Worm (Caenorhabditis elegans): ENCODE data around the gene Y22D7AL.7.

Y22D7AL.7 gene

ce11 chrIII:1619442-1619841 lies 42.9 kb downstream of the Y22D7AL.7 start, which contains the start of gene hsp-60:
Gene hsp-60, plus strand, starts transcription at chrIII:1619742.
- TF ChIP-seq fos-1 (tag; optimal IDR thresholded peaks at IDR 0.05) (no peak), nhr-23 (tag; optimal IDR thresholded peaks at IDR 0.05) (no peak), ceh-82 (tag; optimal IDR thresholded peaks at IDR 0.05) (no peak), nhr-77 (tag; optimal IDR thresholded peaks at IDR 0.05) (no peak), unc-39 (tag; optimal IDR thresholded peaks at IDR 0.05) (no peak), ama-1 (optimal IDR thresholded peaks at IDR 0.05) (no peak)

- TF ChIP-seq gmeb-1 (tag; optimal IDR thresholded peaks at IDR 0.05) = no peak
- no peak for TF ChIP-seq ama-1 (optimal IDR thresholded peaks at IDR 0.05)
- no peak for TF ChIP-seq aly-2 (tag; optimal IDR thresholded peaks at IDR 0.05)
- no peak for TF ChIP-seq nhr-6 (tag; optimal IDR thresholded peaks at IDR 0.05)
- no peak for TF ChIP-seq dmd-4 (tag; optimal IDR thresholded peaks at IDR 0.05)
These were observed 43.3 kb downstream of the Y22D7AL.7 start for ce11 chrIII:1619890-1620289.

ce11 chrIII:1621330-1621729 lies 44.8 kb downstream of the Y22D7AL.7 start:
- no peak for TF ChIP-seq gmeb-1 (tag; optimal IDR thresholded peaks at IDR 0.05)
- no peak for TF ChIP-seq alr-1 (tag; optimal IDR thresholded peaks at IDR 0.05)
- TF ChIP-seq lin-11 (tag; optimal IDR thresholded peaks at IDR 0.05) = no peak
- TF ChIP-seq sma-3 (GFP tag; optimal IDR thresholded peaks at IDR 0.05) = no peak
- TF ChIP-seq ztf-4 (tag; optimal IDR thresholded peaks at IDR 0.05) = no peak

- TF ChIP-seq fos-1 (tag; optimal IDR thresholded peaks at IDR 0.05) (peak; percentile 45), crh-2 (tag; optimal IDR thresholded peaks at IDR 0.05) (peak; percentile 2), zag-1 (tag; optimal IDR thresholded peaks at IDR 0.05) (no peak), sma-9 (GFP tag; optimal IDR thresholded peaks at IDR 0.05) (peak; percentile 62), sma-9 (tag; optimal IDR thresholded peaks at IDR 0.05) (no peak), lin-13 (GFP tag; optimal IDR thresholded peaks at IDR 0.05) (peak; percentile 14)
These were observed 45.8 kb downstream of the Y22D7AL.7 start for ce11 chrIII:1622329-1622728.

ce11 chrIII:1625660-1626275 lies 49.2 kb downstream of the Y22D7AL.7 start:
- TF ChIP-seq ztf-4 (tag; optimal IDR thresholded peaks at IDR 0.05) (peak; percentile 38), lsy-2 (tag; optimal IDR thresholded peaks at IDR 0.05) (no peak)

ce11 chrIII:1626524-1626923 lies 50.0 kb downstream of the Y22D7AL.7 start, which contains the start of gene Y22D7AL.4:
Gene Y22D7AL.4, plus strand, starts transcription at chrIII:1626632.
- TF ChIP-seq elt-3 (tag; optimal IDR thresholded peaks at IDR 0.05) (no peak), elt-1 (tag; optimal IDR thresholded peaks at IDR 0.05) (no peak), ceh-82 (tag; optimal IDR thresholded peaks at IDR 0.05) (no peak), nhr-12 (tag; optimal IDR thresholded peaks at IDR 0.05) (no peak), fos-1 (tag; optimal IDR thresholded peaks at IDR 0.05) (no peak), blmp-1 (tag; optimal IDR thresholded peaks at IDR 0.05; ENCODE audit: insufficient read depth) (no peak), ztf-4 (tag; optimal IDR thresholded peaks at IDR 0.05) (no peak), unc-62 (GFP tag; optimal IDR thresholded peaks at IDR 0.05) (no peak), ztf-11 (tag; optimal IDR thresholded peaks at IDR 0.05) (no peak), mbf-1 (tag; optimal IDR thresholded peaks at IDR 0.05) (no peak), F13H6.1 (tag; optimal IDR thresholded peaks at IDR 0.05) (no peak), lin-11 (tag; optimal IDR thresholded peaks at IDR 0.05) (no peak), C34F6.9 (tag; optimal IDR thresholded peaks at IDR 0.05) (no peak), mdl-1 (tag; optimal IDR thresholded peaks at IDR 0.05) (no peak), nhr-25 (tag; optimal IDR thresholded peaks at IDR 0.05) (no peak), sem-4 (tag; optimal IDR thresholded peaks at IDR 0.05) (no peak)

Measured in whole organism, L2 larva.